Fruit fly (Drosophila melanogaster) whole organism, wandering third instar larva: Measurements from ENCODE around the gene msi.

Source experiments
- Mio ChIP-seq: sonication (Bioruptor generic); optimal IDR thresholded peaks from 2 replicates; lab custom pipeline; 2016; ENCODE audit warnings: missing biosample characterization, missing genetic modification characterization
- Sp1 ChIP-seq: fragments of 200-800 bp; sonication (Bioruptor generic); optimal IDR thresholded peaks from 3 replicates; lab custom pipeline; 2019; ENCODE audit warnings: missing biosample characterization, mild to moderate bottlenecking, missing genetic modification characterization, moderate library complexity
- dl ChIP-seq, 2 experiments: fragments of 175-275, 200-275 bp in 1 of 2; fragments of 200-275 bp in 1 of 2; sonication (Bioruptor generic); optimal IDR thresholded peaks; lab custom pipeline; 2018; ENCODE audit warnings: mild to moderate bottlenecking in 2 of 2, missing biosample characterization in 2 of 2, missing genetic modification characterization in 2 of 2, moderate library complexity in 2 of 2; ENCODE audit not compliant: partially characterized antibody in 2 of 2, insufficient read depth in 1 of 2
- dmrt93B ChIP-seq: fragments of 200-800 bp; sonication (Bioruptor generic); optimal IDR thresholded peaks from 2 replicates; lab custom pipeline; 2018; ENCODE audit warnings: missing biosample characterization, mild to moderate bottlenecking, missing genetic modification characterization
- ey ChIP-seq: fragments of 200-800 bp; sonication (Bioruptor generic); optimal IDR thresholded peaks from 2 replicates; lab custom pipeline; 2016; ENCODE audit warnings: missing biosample characterization, missing genetic modification characterization
- fru ChIP-seq: fragments of 200-800 bp; sonication (Bioruptor generic); optimal IDR thresholded peaks from 3 replicates; lab custom pipeline; 2016; ENCODE audit warnings: missing biosample characterization, mild to moderate bottlenecking, missing genetic modification characterization
- rgr ChIP-seq: fragments of 200-800 bp; sonication (Bioruptor generic); optimal IDR thresholded peaks from 3 replicates; lab custom pipeline; 2016; ENCODE audit warnings: missing biosample characterization, mild to moderate bottlenecking, missing genetic modification characterization
- tai ChIP-seq: sonication (Bioruptor generic); optimal IDR thresholded peaks from 2 replicates; lab custom pipeline; 2016; ENCODE audit warnings: missing biosample characterization, missing genetic modification characterization
- usp ChIP-seq: fragments of >200 bp; optimal IDR thresholded peaks from 2 replicates; lab custom pipeline; 2017; ENCODE audit warnings: missing biosample characterization, missing genetic modification characterization

- no peak for TF ChIP-seq usp (GFP tag; lab: Kevin White, UChicago)
- no peak for TF ChIP-seq rgr (GFP tag; lab: Kevin White, UChicago)
- TF ChIP-seq fru (GFP tag; lab: Kevin White, UChicago): no peak
- TF ChIP-seq Sp1 (GFP tag; lab: Kevin White, UChicago): no peak
- TF ChIP-seq ey (GFP tag; lab: Kevin White, UChicago): no peak
- no peak for TF ChIP-seq dmrt93B (GFP tag; lab: Kevin White, UChicago)
- no peak for TF ChIP-seq dl (GFP tag; optimal IDR thresholded peaks at IDR 0.05; lab: Kevin White, UChicago; ENCODE audit: insufficient read depth in 1 of 2, partially characterized antibody in 2 of 2)
- no peak for TF ChIP-seq tai (GFP tag; lab: Kevin White, UChicago)
- no peak for TF ChIP-seq Mio (GFP tag; lab: Kevin White, UChicago)
Measured at dm6 chr3R:25559348-25559747, 43.4 kb downstream of the msi start.
